Fruit fly (Drosophila melanogaster) whole organism, embryonic: ENCODE measurements around the gene upd2.

ENCODE experiments used
- CG10267 ChIP-seq: fragments of 200-800 bp; sonication (Bioruptor generic); optimal IDR thresholded peaks from 2 replicates; lab custom pipeline; 2018; ENCODE audit warnings: missing biosample characterization, mild to moderate bottlenecking, missing genetic modification characterization, moderate library complexity
- CG11504 ChIP-seq: fragments of 200-800 bp; sonication (Bioruptor generic); optimal IDR thresholded peaks from 3 replicates; lab custom pipeline; 2019; ENCODE audit warnings: missing biosample characterization, mild to moderate bottlenecking, missing genetic modification characterization, moderate library complexity
- CG12391 ChIP-seq: fragments of 200-800 bp; sonication (Bioruptor generic); optimal IDR thresholded peaks from 3 replicates; lab custom pipeline; 2018; ENCODE audit warnings: missing biosample characterization, mild to moderate bottlenecking, missing genetic modification characterization, moderate library complexity
- CG13296 ChIP-seq: fragments of 200-800 bp; sonication (Bioruptor generic); optimal IDR thresholded peaks from 3 replicates; lab custom pipeline; 2018; ENCODE audit warnings: missing biosample characterization, mild to moderate bottlenecking, missing genetic modification characterization
- CG14710 ChIP-seq: fragments of 200-800 bp; sonication (Bioruptor generic); optimal IDR thresholded peaks from 3 replicates; lab custom pipeline; 2019; ENCODE audit warnings: missing biosample characterization, mild to moderate bottlenecking, missing genetic modification characterization, moderate library complexity
- CG15601 ChIP-seq: fragments of 200-800 bp; sonication (Bioruptor generic); optimal IDR thresholded peaks from 3 replicates; lab custom pipeline; 2019; ENCODE audit warnings: missing biosample characterization, mild to moderate bottlenecking, missing genetic modification characterization, moderate library complexity
- CG17361 ChIP-seq: fragments of 200-800 bp; sonication (Bioruptor generic); IDR thresholded peaks from 3 replicates; pipeline ENCODE4 v1.3.6; 2022; ENCODE audit warnings: missing biosample characterization, missing genetic modification characterization
- CG2199 ChIP-seq: fragments of 200-800 bp; sonication (Bioruptor generic); IDR thresholded peaks from 3 replicates; pipeline ENCODE4 v1.3.6; 2022; ENCODE audit warnings: missing biosample characterization, missing genetic modification characterization
- CG2712 ChIP-seq: fragments of 200-800 bp; optimal IDR thresholded peaks from 3 replicates; lab custom pipeline; 2019; ENCODE audit warnings: missing biosample characterization, mild to moderate bottlenecking, missing genetic modification characterization, moderate library complexity
- CG30020 ChIP-seq: fragments of 200-800 bp; optimal IDR thresholded peaks from 2 replicates; lab custom pipeline; 2019; ENCODE audit warnings: missing biosample characterization, mild to moderate bottlenecking, missing genetic modification characterization, moderate library complexity
- CG30431 ChIP-seq: fragments of 200-800 bp; sonication (Bioruptor generic); optimal IDR thresholded peaks from 2 replicates; lab custom pipeline; 2017; ENCODE audit warnings: missing biosample characterization, missing genetic modification characterization
- CG31441 ChIP-seq: fragments of 200-800 bp; sonication (Bioruptor generic); IDR thresholded peaks from 2 replicates; pipeline ENCODE4 v1.3.6; 2022; ENCODE audit warnings: missing biosample characterization, missing genetic modification characterization
- CG4404 ChIP-seq: fragments of 200-800 bp; sonication (Bioruptor generic); IDR thresholded peaks from 2 replicates; pipeline ENCODE4 v1.3.6; 2022; ENCODE audit warnings: missing biosample characterization, missing genetic modification characterization
- CG4707 ChIP-seq: fragments of 200-800 bp; sonication (Bioruptor generic); optimal IDR thresholded peaks from 2 replicates; lab custom pipeline; 2018; ENCODE audit warnings: missing biosample characterization, mild to moderate bottlenecking, missing genetic modification characterization, moderate library complexity
- CG7556 ChIP-seq: fragments of 200-800 bp; sonication (Bioruptor generic); optimal IDR thresholded peaks from 2 replicates; lab custom pipeline; 2017; ENCODE audit warnings: missing biosample characterization, mild to moderate bottlenecking, missing genetic modification characterization
- CG7839 ChIP-seq: fragments of 200-800 bp; sonication (Bioruptor generic); optimal IDR thresholded peaks from 3 replicates; lab custom pipeline; 2018; ENCODE audit warnings: missing biosample characterization, mild to moderate bottlenecking, missing genetic modification characterization, moderate library complexity
- CG8388 ChIP-seq: fragments of 200-800 bp; sonication (Bioruptor generic); optimal IDR thresholded peaks from 2 replicates; lab custom pipeline; 2019; ENCODE audit warnings: missing biosample characterization, mild to moderate bottlenecking, missing genetic modification characterization, moderate library complexity
- CG8924 ChIP-seq: fragments of 200-800 bp; optimal IDR thresholded peaks from 3 replicates; lab custom pipeline; 2019; ENCODE audit warnings: missing biosample characterization, mild to moderate bottlenecking, missing genetic modification characterization, moderate library complexity
- CG9609 ChIP-seq: fragments of 200-800 bp; sonication (Bioruptor generic); optimal IDR thresholded peaks from 3 replicates; lab custom pipeline; 2016; ENCODE audit warnings: missing biosample characterization, missing genetic modification characterization
- CG9727 ChIP-seq: fragments of 200-800 bp; sonication (Bioruptor generic); optimal IDR thresholded peaks from 3 replicates; lab custom pipeline; 2017; ENCODE audit warnings: missing biosample characterization, mild to moderate bottlenecking, missing genetic modification characterization
- CoRest ChIP-seq: fragments of 200-800 bp; sonication (Bioruptor generic); optimal IDR thresholded peaks from 3 replicates; lab custom pipeline; 2018; ENCODE audit warnings: missing biosample characterization, mild to moderate bottlenecking, missing genetic modification characterization, moderate library complexity
- D19A ChIP-seq: fragments of 200-800 bp; optimal IDR thresholded peaks from 3 replicates; lab custom pipeline; 2019; ENCODE audit warnings: missing biosample characterization, mild to moderate bottlenecking, missing genetic modification characterization, moderate library complexity
- Drgx ChIP-seq: fragments of 200-800 bp; sonication (Bioruptor generic); IDR thresholded peaks from 2 replicates; pipeline ENCODE4 v1.3.6; 2022; ENCODE audit warnings: missing biosample characterization, missing genetic modification characterization
- MTF-1 ChIP-seq: fragments of 200-800 bp; sonication (Bioruptor generic); optimal IDR thresholded peaks from 2 replicates; lab custom pipeline; 2018; ENCODE audit warnings: missing biosample characterization, mild to moderate bottlenecking, missing genetic modification characterization, borderline replicate concordance
- Oli ChIP-seq: fragments of 200-800 bp; sonication (Bioruptor generic); optimal IDR thresholded peaks from 2 replicates; lab custom pipeline; 2018; ENCODE audit warnings: missing biosample characterization, mild to moderate bottlenecking, missing genetic modification characterization, moderate library complexity
- Ptx1 ChIP-seq: fragments of 200-800 bp; sonication (Bioruptor generic); IDR thresholded peaks from 2 replicates; pipeline ENCODE4 v1.3.6; 2022; ENCODE audit warnings: missing biosample characterization, missing genetic modification characterization
- Ssrp ChIP-seq: fragments of 200-800 bp; sonication (Bioruptor generic); optimal IDR thresholded peaks from 2 replicates; lab custom pipeline; 2018; ENCODE audit warnings: missing biosample characterization, mild to moderate bottlenecking, missing genetic modification characterization, moderate library complexity
- Xrp1 ChIP-seq: fragments of 200-800 bp; sonication (Bioruptor generic); IDR thresholded peaks from 2 replicates; pipeline ENCODE4 v1.3.6; 2022; ENCODE audit warnings: missing biosample characterization, missing genetic modification characterization
- croc ChIP-seq: fragments of 200-800 bp; sonication (Bioruptor generic); conservative IDR thresholded peaks from 3 replicates; pipeline ENCODE4 v1.3.6; 2022; ENCODE audit warnings: missing biosample characterization, missing genetic modification characterization
- dmrt11E ChIP-seq: fragments of 200-800 bp; sonication (Bioruptor generic); optimal IDR thresholded peaks from 3 replicates; lab custom pipeline; 2018; ENCODE audit warnings: missing biosample characterization, mild to moderate bottlenecking, missing genetic modification characterization, moderate library complexity
- fd3F ChIP-seq: fragments of 200-800 bp; sonication (Bioruptor generic); optimal IDR thresholded peaks from 2 replicates; lab custom pipeline; 2018; ENCODE audit warnings: missing biosample characterization, mild to moderate bottlenecking, missing genetic modification characterization, moderate library complexity
- gem ChIP-seq: fragments of 200-800 bp; sonication (Bioruptor generic); optimal IDR thresholded peaks from 2 replicates; lab custom pipeline; 2019; ENCODE audit warnings: missing biosample characterization, mild to moderate bottlenecking, missing genetic modification characterization, moderate library complexity
- grau ChIP-seq: fragments of 200-800 bp; optimal IDR thresholded peaks from 3 replicates; lab custom pipeline; 2019; ENCODE audit warnings: missing biosample characterization, mild to moderate bottlenecking, missing genetic modification characterization, moderate library complexity
- ham ChIP-seq: fragments of 200-800 bp; sonication (Bioruptor generic); IDR thresholded peaks from 2 replicates; pipeline ENCODE4 v1.3.6; 2022; ENCODE audit warnings: missing biosample characterization, missing genetic modification characterization
- ind ChIP-seq: fragments of 200-800 bp; sonication (Bioruptor generic); optimal IDR thresholded peaks from 3 replicates; lab custom pipeline; 2016; ENCODE audit warnings: missing biosample characterization, missing genetic modification characterization
- mam ChIP-seq: fragments of 200-800 bp; sonication (Bioruptor generic); optimal IDR thresholded peaks from 3 replicates; lab custom pipeline; 2016; ENCODE audit warnings: missing biosample characterization, missing genetic modification characterization
- odd ChIP-seq: fragments of 200-800 bp; sonication (Bioruptor generic); optimal IDR thresholded peaks from 2 replicates; lab custom pipeline; 2017; ENCODE audit warnings: missing biosample characterization, mild to moderate bottlenecking, missing genetic modification characterization
- phol ChIP-seq: fragments of 200-800 bp; sonication (Bioruptor generic); optimal IDR thresholded peaks from 3 replicates; lab custom pipeline; 2018; ENCODE audit warnings: missing biosample characterization, mild to moderate bottlenecking, missing genetic modification characterization, moderate library complexity
- psq ChIP-seq: fragments of 200-800 bp; sonication (Bioruptor generic); optimal IDR thresholded peaks from 2 replicates; lab custom pipeline; 2017; ENCODE audit warnings: missing biosample characterization, missing genetic modification characterization
- row ChIP-seq: fragments of 200-800 bp; sonication (Bioruptor generic); IDR thresholded peaks from 3 replicates; pipeline ENCODE4 v1.3.6; 2022; ENCODE audit warnings: missing biosample characterization, missing genetic modification characterization
- salm ChIP-seq: fragments of 200-800 bp; sonication (Bioruptor generic); optimal IDR thresholded peaks from 2 replicates; lab custom pipeline; 2018; ENCODE audit warnings: missing biosample characterization, mild to moderate bottlenecking, missing genetic modification characterization
- sc ChIP-seq, 3 experiments: fragments of >200 bp in 2 of 3; fragments of 200-800 bp in 1 of 3; sonication (Bioruptor generic) in 1 of 3; optimal IDR thresholded peaks; 2 replicates in 2 of 3; 3 replicates in 1 of 3; lab custom pipeline; 2017; ENCODE audit warnings: mild to moderate bottlenecking in 1 of 3, missing biosample characterization in 1 of 3, missing genetic modification characterization in 1 of 3, missing genetic modification reagents in 1 of 3
- sens ChIP-seq: fragments of 200-800 bp; sonication (Bioruptor generic); peaks from one replicate; lab custom pipeline; 2016; ENCODE audit warnings: missing biosample characterization, missing genetic modification characterization
- slp2 ChIP-seq: fragments of 200-800 bp; sonication (Bioruptor generic); optimal IDR thresholded peaks from 2 replicates; lab custom pipeline; 2016; ENCODE audit warnings: missing biosample characterization, missing genetic modification characterization
- zen2 ChIP-seq: fragments of 200-800 bp; sonication (Bioruptor generic); IDR thresholded peaks from 3 replicates; pipeline ENCODE4 v1.3.6; 2022; ENCODE audit warnings: missing biosample characterization, missing genetic modification characterization; ENCODE audit not compliant: partially characterized antibody
- zfh1 ChIP-seq: fragments of 200-800 bp; sonication (Bioruptor generic); IDR thresholded peaks from 3 replicates; pipeline ENCODE4 v1.3.6; 2022; ENCODE audit warnings: missing biosample characterization, missing genetic modification characterization

Gene upd2

DNA sequence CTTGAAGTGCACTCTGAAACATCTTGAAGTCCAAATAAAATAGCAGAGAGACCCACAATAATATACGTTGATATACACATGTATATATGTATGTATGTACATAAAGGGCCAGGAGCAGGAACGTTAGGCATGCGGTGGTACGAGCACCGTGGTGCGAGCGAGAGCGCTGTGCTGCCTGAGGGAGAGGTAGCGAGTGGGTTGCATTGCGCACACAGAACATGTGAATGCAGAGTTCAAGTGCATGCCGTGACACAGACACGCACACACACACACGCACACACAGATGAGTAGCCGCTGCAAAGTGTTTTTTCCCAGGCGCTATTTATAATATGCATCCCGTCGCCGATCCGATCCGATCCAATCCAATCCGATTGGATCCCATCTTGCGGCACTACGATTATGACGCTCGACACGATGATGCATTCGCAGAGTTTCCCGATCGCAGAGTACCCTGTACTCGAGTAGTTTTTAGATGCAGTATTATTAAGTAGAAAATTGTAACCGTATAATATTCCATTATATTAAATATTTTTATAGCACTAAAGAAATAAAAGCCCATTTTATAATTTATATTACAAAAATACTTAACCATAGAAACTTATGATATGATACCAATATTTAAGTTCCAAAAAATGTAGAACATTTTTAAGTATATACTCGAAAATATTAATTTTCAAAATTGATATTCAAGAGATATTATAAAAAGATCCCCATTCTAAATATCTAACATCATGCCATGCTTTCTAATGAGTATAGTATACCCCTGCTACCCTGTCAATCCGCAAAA, 34.8 kb downstream of the upd2 start (continued):
- TF ChIP-seq Drgx (no peak), CG2199 (GFP tag; lab: Robert Waterston, UW) (no peak), salm (tag; lab: Kevin White, UChicago) (no peak), croc (GFP tag; lab: Robert Waterston, UW) (no peak), CG13296 (no peak), Xrp1 (GFP tag; lab: Robert Waterston, UW) (no peak)

dm6 chrX:18207533-18207932, 35.6 kb downstream of the upd2 start:
- no peak for TF ChIP-seq mam (GFP tag; lab: Kevin White, UChicago)
- no peak for TF ChIP-seq psq (GFP tag; lab: Kevin White, UChicago)
- TF ChIP-seq Oli (tag; lab: Kevin White, UChicago) = peak; percentile 26
- TF ChIP-seq Xrp1 (GFP tag; lab: Robert Waterston, UW) = peak; percentile 56; the same call in 1 of the 2 replicates
- TF ChIP-seq CG4707 (GFP tag; lab: Kevin White, UChicago) = peak; percentile 78
- peak; percentile 68 for TF ChIP-seq CG2712 (tag; lab: Kevin White, UChicago)
- TF ChIP-seq slp2 (GFP tag; lab: Kevin White, UChicago) = no peak
- peak; percentile 1 for TF ChIP-seq CG15601 (tag; lab: Kevin White, UChicago)
- peak; percentile 7 for TF ChIP-seq CG11504
- peak; percentile 37 for TF ChIP-seq CG7839 (tag; lab: Kevin White, UChicago)
- TF ChIP-seq ham (GFP tag; lab: Robert Waterston, UW) = no peak
- TF ChIP-seq CG9609 (GFP tag; lab: Kevin White, UChicago) = no peak
- no peak for TF ChIP-seq sc (optimal IDR thresholded peaks at IDR 0.05; lab: Kevin White, UChicago)
- TF ChIP-seq sc (GFP tag; optimal IDR thresholded peaks at IDR 0.05; lab: Kevin White, UChicago) = peak; percentile 14
- no peak for TF ChIP-seq CG30431
- peak; percentile 49; the same call in 1 of the 2 replicates for TF ChIP-seq CG31441 (GFP tag; lab: Robert Waterston, UW)
- TF ChIP-seq row = peak; percentile 57
- TF ChIP-seq CoRest (tag; lab: Kevin White, UChicago) = peak; percentile 36
- no peak for TF ChIP-seq fd3F (GFP tag; lab: Kevin White, UChicago)
- TF ChIP-seq grau (tag; lab: Kevin White, UChicago) = peak; percentile 46
- TF ChIP-seq Ptx1 = peak; percentile 39; the same call in 1 of the 2 replicates
- no peak for TF ChIP-seq zen2
- peak; percentile 38 for TF ChIP-seq phol (tag; lab: Kevin White, UChicago)
- TF ChIP-seq CG8924 = peak; percentile 32
- TF ChIP-seq CG4404 (GFP tag; lab: Robert Waterston, UW) = peak; percentile 65
- no peak for TF ChIP-seq MTF-1 (GFP tag; lab: Kevin White, UChicago)
- TF ChIP-seq zfh1 (GFP tag; lab: Robert Waterston, UW) = no peak
- peak; percentile 33 for TF ChIP-seq Ssrp
- TF ChIP-seq CG8388 (GFP tag; lab: Kevin White, UChicago) = peak; percentile 17
- TF ChIP-seq odd = no peak
- no peak for TF ChIP-seq CG30020 (tag; lab: Kevin White, UChicago)
- TF ChIP-seq CG10267 = peak; percentile 31
- peak; percentile 79 for TF ChIP-seq dmrt11E (tag; lab: Kevin White, UChicago)
- TF ChIP-seq CG12391 (tag; lab: Kevin White, UChicago) = peak; percentile 37
- peak; percentile 51; the same call in 2 of the 3 replicates for TF ChIP-seq CG17361 (GFP tag; lab: Robert Waterston, UW)
- peak; percentile 18 for TF ChIP-seq D19A
- peak; percentile 27 for TF ChIP-seq sens (GFP tag; lab: Kevin White, UChicago)
- TF ChIP-seq CG7556 = peak; percentile 7
- TF ChIP-seq CG14710 (tag; lab: Kevin White, UChicago) = peak; percentile 33
- TF ChIP-seq gem (tag; lab: Kevin White, UChicago) = peak; percentile 66
- TF ChIP-seq CG9727 (GFP tag; lab: Kevin White, UChicago) = peak; percentile 34
- no peak for TF ChIP-seq ind
